Worm (Caenorhabditis elegans) whole organism, L1 larva: Measurements from ENCODE around the gene spe-10.

Experiments used
- C04F5.9 ChIP-seq: sonication (generic microtip); optimal IDR thresholded peaks from 2 replicates; lab custom pipeline; 2016; ENCODE audit warnings: missing genetic modification characterization, missing compliant biosample characterization
- C16A3.4 ChIP-seq: fragments of 150-350 bp; optimal IDR thresholded peaks from 2 replicates; lab custom pipeline; 2014; ENCODE audit warnings: missing biosample characterization, missing genetic modification characterization
- ceh-63 ChIP-seq: fragments of 200-800 bp; sonication (Bioruptor generic); optimal IDR thresholded peaks from 2 replicates; lab custom pipeline; 2018; ENCODE audit warnings: mild to moderate bottlenecking, missing genetic modification characterization, missing compliant biosample characterization
- ceh-8 ChIP-seq: fragments of 200-800 bp; sonication (Bioruptor generic); optimal IDR thresholded peaks from 2 replicates; lab custom pipeline; 2018; ENCODE audit warnings: mild to moderate bottlenecking, missing genetic modification characterization, moderate library complexity, missing compliant biosample characterization
- ceh-90 ChIP-seq: sonication (generic microtip); optimal IDR thresholded peaks from 2 replicates; lab custom pipeline; 2016; ENCODE audit warnings: missing genetic modification characterization, missing compliant biosample characterization
- ces-1 ChIP-seq: fragments of 150-350 bp; optimal IDR thresholded peaks from 2 replicates; lab custom pipeline; 2014; ENCODE audit warnings: missing biosample characterization, missing genetic modification reagents, missing genetic modification characterization
- elt-2 ChIP-seq: sonication (generic microtip); optimal IDR thresholded peaks from 2 replicates; lab custom pipeline; 2016; ENCODE audit warnings: missing genetic modification characterization, mild to moderate bottlenecking, inconsistent platforms, missing compliant biosample characterization, missing genetic modification reagents
- elt-3 ChIP-seq, 6 experiments: fragments of 150-350 bp in 1 of 6; sonication (generic microtip); optimal IDR thresholded peaks; 2 replicates each; lab custom pipeline; 2017 to 2018; ENCODE audit warnings: missing biosample characterization in 6 of 6, missing genetic modification characterization in 6 of 6, inconsistent platforms in 1 of 6
- fkh-10 ChIP-seq: sonication (generic microtip); optimal IDR thresholded peaks from 2 replicates; lab custom pipeline; 2017; ENCODE audit warnings: missing biosample characterization, missing genetic modification reagents, missing genetic modification characterization
- fkh-8 ChIP-seq: sonication (generic microtip); optimal IDR thresholded peaks from 2 replicates; lab custom pipeline; 2016; ENCODE audit warnings: mild to moderate bottlenecking, missing genetic modification characterization, missing compliant biosample characterization
- grh-1 ChIP-seq: fragments of 200-800 bp; sonication (Bioruptor generic); IDR thresholded peaks from 2 replicates; pipeline ENCODE4 v1.3.6; 2022; ENCODE audit warnings: missing genetic modification reagents, missing genetic modification characterization, missing compliant biosample characterization
- hpl-2 ChIP-seq: fragments of 150-350 bp; optimal IDR thresholded peaks from 2 replicates; lab custom pipeline; 2014; ENCODE audit warnings: missing biosample characterization, missing genetic modification reagents, missing genetic modification characterization
- isw-1 ChIP-seq: fragments of 200-800 bp; sonication (Bioruptor generic); IDR thresholded peaks from 2 replicates; pipeline ENCODE4 v1.3.6; 2022; ENCODE audit warnings: missing genetic modification characterization, missing compliant biosample characterization
- lin-14 ChIP-seq: fragments of 200-800 bp; sonication (Bioruptor generic); optimal IDR thresholded peaks from 2 replicates; lab custom pipeline; 2018; ENCODE audit warnings: mild to moderate bottlenecking, missing genetic modification characterization, moderate library complexity, missing compliant biosample characterization
- lin-35 ChIP-seq, 2 experiments: fragments of 150-350 bp; optimal IDR thresholded peaks; 2 replicates each; lab custom pipeline; 2014; ENCODE audit warnings: missing biosample characterization in 2 of 2, missing genetic modification characterization in 2 of 2, missing genetic modification reagents in 2 of 2
- lir-3 ChIP-seq: sonication (generic microtip); optimal IDR thresholded peaks from 2 replicates; lab custom pipeline; 2016; ENCODE audit warnings: mild to moderate bottlenecking, missing genetic modification characterization, moderate library complexity, missing compliant biosample characterization; ENCODE audit not compliant: poor library complexity
- lsy-2 ChIP-seq, 2 experiments: fragments of 150-350 bp; optimal IDR thresholded peaks; 2 replicates each; lab custom pipeline; 2014; ENCODE audit warnings: missing biosample characterization in 2 of 2, missing genetic modification characterization in 2 of 2
- nhr-11 ChIP-seq: fragments of 150-350 bp; optimal IDR thresholded peaks from 2 replicates; lab custom pipeline; 2014; ENCODE audit warnings: missing biosample characterization, missing genetic modification characterization
- nhr-20 ChIP-seq: sonication (generic microtip); optimal IDR thresholded peaks from 2 replicates; lab custom pipeline; 2016; ENCODE audit warnings: mild to moderate bottlenecking, missing genetic modification characterization, missing compliant biosample characterization
- nhr-28 ChIP-seq: fragments of 150-350 bp; optimal IDR thresholded peaks from 2 replicates; lab custom pipeline; 2014; ENCODE audit warnings: missing biosample characterization, missing genetic modification characterization
- nhr-47 ChIP-seq: sonication (generic microtip); optimal IDR thresholded peaks from 2 replicates; lab custom pipeline; 2016; ENCODE audit warnings: mild to moderate bottlenecking, missing genetic modification characterization, moderate library complexity, missing compliant biosample characterization
- nhr-71 ChIP-seq: sonication (generic microtip); optimal IDR thresholded peaks from 2 replicates; lab custom pipeline; 2016; ENCODE audit warnings: mild to moderate bottlenecking, missing genetic modification characterization, moderate library complexity, missing compliant biosample characterization
- nhr-76 ChIP-seq: sonication (generic microtip); optimal IDR thresholded peaks from 2 replicates; lab custom pipeline; 2017; ENCODE audit warnings: missing biosample characterization, missing genetic modification characterization
- nhr-77 ChIP-seq: fragments of 150-350 bp; optimal IDR thresholded peaks from 2 replicates; lab custom pipeline; 2014; ENCODE audit warnings: missing biosample characterization, missing genetic modification characterization
- nhr-85 ChIP-seq: sonication (generic microtip); peaks from one replicate; lab custom pipeline; 2016; ENCODE audit warnings: missing genetic modification characterization, inconsistent platforms, missing compliant biosample characterization
- nhr-90 ChIP-seq: sonication (generic microtip); optimal IDR thresholded peaks from 2 replicates; lab custom pipeline; 2016; ENCODE audit warnings: mild to moderate bottlenecking, missing genetic modification characterization, missing compliant biosample characterization; ENCODE audit not compliant: poor library complexity
- pqm-1 ChIP-seq: sonication (generic microtip); optimal IDR thresholded peaks from 3 replicates; lab custom pipeline; 2017; ENCODE audit warnings: missing biosample characterization, missing genetic modification characterization
- skn-1 ChIP-seq: fragments of 150-350 bp; optimal IDR thresholded peaks from 2 replicates; lab custom pipeline; 2014; ENCODE audit warnings: missing biosample characterization, missing genetic modification characterization
- tlp-1 ChIP-seq: fragments of 150-350 bp; optimal IDR thresholded peaks from 2 replicates; lab custom pipeline; 2014; ENCODE audit warnings: missing biosample characterization, missing genetic modification characterization
- unc-62 ChIP-seq: fragments of 150-350 bp; optimal IDR thresholded peaks from 2 replicates; lab custom pipeline; 2014; ENCODE audit warnings: missing biosample characterization, missing genetic modification reagents, missing genetic modification characterization
- unc-98 ChIP-seq: fragments of 200-800 bp; sonication (Bioruptor generic); IDR thresholded peaks from 2 replicates; pipeline ENCODE4 v1.3.6; 2022; ENCODE audit warnings: missing genetic modification characterization, missing compliant biosample characterization
- xbp-1 ChIP-seq: sonication (generic microtip); optimal IDR thresholded peaks from 2 replicates; lab custom pipeline; 2016; ENCODE audit warnings: missing genetic modification characterization, missing compliant biosample characterization
- ztf-4 ChIP-seq: fragments of 150-350 bp; optimal IDR thresholded peaks from 2 replicates; lab custom pipeline; 2014; ENCODE audit warnings: missing biosample characterization, missing genetic modification characterization

The spe-10 gene

DNA sequence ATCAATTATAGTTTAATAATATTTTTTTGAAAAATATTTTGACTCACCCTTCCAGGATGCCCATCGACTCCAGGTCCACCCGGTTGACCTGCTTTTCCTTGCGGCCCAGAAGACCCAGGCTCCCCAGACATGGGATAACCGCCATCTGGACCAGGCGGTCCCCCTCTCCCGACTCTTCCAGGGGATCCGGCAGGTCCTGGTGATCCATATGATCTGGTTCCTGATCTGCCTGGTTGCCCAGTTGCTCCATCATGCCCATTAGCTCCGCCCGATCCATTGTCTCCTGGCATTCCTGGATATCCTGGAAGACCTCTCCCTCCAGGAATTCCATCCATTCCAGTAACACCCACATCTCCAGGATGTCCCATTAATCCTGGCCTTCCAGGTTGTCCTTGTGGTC is 9.7 kb downstream of the spe-10 start:
- TF ChIP-seq ceh-8 (GFP tag; lab: Kevin White, UChicago) = no peak
- peak; percentile 36 for TF ChIP-seq ceh-63
- TF ChIP-seq nhr-47 (tag; lab: Kevin White, UChicago) = no peak

DNA sequence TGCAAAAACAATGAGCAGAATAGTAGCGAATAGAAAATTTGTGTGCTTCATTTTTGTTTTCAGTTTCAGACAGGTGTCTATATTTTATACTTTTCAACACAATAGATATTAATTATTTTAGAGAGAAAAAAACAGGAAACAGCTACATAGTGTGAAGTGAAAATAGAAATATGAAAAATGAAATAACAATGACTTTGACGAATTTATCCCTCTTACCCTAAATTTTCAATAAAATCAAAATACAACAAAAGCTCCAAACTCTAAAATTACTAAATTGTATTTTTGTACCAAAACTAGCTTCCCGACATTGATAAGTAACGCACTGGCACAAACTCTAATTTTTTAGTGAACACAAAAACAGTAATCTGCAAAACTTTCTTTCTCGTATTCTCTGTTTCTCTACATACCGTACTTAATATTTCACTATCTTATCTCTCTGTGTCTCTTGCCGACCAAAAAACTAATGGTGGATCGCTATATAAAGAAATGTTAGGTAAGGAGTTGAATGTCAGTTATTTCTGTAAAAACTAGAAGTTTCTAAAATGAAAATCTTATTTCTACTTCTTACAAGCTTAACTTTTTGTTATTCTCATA is 11.2 kb downstream of the spe-10 start, which contains the start of the genes col-151 and ugt-1:
col-151 (minus strand) TSS at position 51 of the 594 bp plus-strand sequence.
ugt-1 (plus strand) TSS at position 491 of the 594 bp plus-strand sequence.
- no peak for TF ChIP-seq C16A3.4
- TF ChIP-seq hpl-2 = no peak
- no peak for TF ChIP-seq fkh-10 (GFP tag; lab: Kevin White, UChicago)
- TF ChIP-seq lsy-2 (tag; optimal IDR thresholded peaks at IDR 0.05; lab: Kevin White, UChicago) = no peak
- TF ChIP-seq nhr-76 (tag; lab: Kevin White, UChicago) = no peak
- no peak for TF ChIP-seq unc-62

DNA sequence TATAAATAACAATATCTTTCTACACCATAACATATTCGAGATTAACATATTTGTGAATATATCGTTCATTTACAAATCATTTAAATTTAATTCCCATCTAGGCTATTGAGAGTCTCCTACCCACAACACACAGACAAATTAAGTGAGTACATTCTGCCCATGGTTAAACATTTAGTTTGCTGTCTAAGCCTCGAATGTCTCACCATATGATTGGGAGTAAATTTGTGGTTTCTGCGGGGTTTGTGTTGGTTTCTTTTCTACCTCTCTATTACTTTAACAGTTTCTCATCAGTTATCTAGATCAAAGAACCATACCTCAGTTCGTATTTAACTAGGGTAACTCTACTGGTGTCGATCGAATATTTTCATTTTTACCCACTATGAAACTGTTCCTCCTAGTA is 14.4 kb downstream of the spe-10 start, which contains the start of gene ugt-2:
ugt-2 (plus strand) TSS at position 371 of the 400 bp plus-strand sequence.
- peak in 1 of 2 experiments; percentile 37 for TF ChIP-seq lin-35 (GFP tag; optimal IDR thresholded peaks at IDR 0.05; lab: Kevin White, UChicago)
- peak; percentile 8 for TF ChIP-seq lir-3 (tag; lab: Kevin White, UChicago)
- no peak for TF ChIP-seq grh-1 (GFP tag; lab: Robert Waterston, UW)
- peak in 1 of 6 experiments; percentile 0 for TF ChIP-seq elt-3 (tag; optimal IDR thresholded peaks at IDR 0.05; lab: Kevin White, UChicago)
- peak; percentile 33 for TF ChIP-seq nhr-20 (tag; lab: Kevin White, UChicago)
- TF ChIP-seq unc-98 = no peak
- TF ChIP-seq skn-1 (tag; lab: Kevin White, UChicago) = no peak
- peak; percentile 54 for TF ChIP-seq nhr-85 (tag; lab: Kevin White, UChicago)
- TF ChIP-seq hpl-2 = no peak
- peak; percentile 46 for TF ChIP-seq elt-2
- TF ChIP-seq pqm-1 (tag; lab: Kevin White, UChicago) = no peak
- peak; percentile 22 for TF ChIP-seq lin-14 (GFP tag; lab: Kevin White, UChicago)
- TF ChIP-seq C04F5.9 (tag; lab: Kevin White, UChicago) = no peak
- TF ChIP-seq, all 84 proteins: peak for 7

DNA sequence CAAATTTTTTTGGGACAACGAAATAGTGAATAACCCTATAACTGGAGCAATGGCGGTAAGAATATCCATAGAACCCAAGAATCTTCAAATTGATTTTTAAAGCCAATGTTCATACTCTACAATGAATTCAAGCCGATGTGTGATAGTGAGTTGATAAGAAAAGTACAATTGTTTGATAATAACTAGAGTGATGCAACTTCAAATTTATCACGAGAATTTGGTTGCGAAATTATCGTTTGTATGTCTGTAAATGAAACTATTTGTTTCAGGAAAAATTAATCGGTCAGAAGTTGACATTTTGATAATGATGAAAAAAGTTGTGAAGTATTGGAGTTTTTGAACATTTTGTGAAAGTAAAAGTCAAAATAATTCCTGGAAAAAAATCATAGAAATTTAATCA is 15.2 kb downstream of the spe-10 start:
- TF ChIP-seq nhr-90 (tag; lab: Kevin White, UChicago) = peak; percentile 1
- TF ChIP-seq ceh-90 (tag; lab: Kevin White, UChicago) = no peak
- TF ChIP-seq nhr-20 (tag; lab: Kevin White, UChicago) = peak; percentile 73
- peak; percentile 16 for TF ChIP-seq nhr-71 (tag; lab: Kevin White, UChicago)
- peak in 1 of 2 experiments; percentile 49 for TF ChIP-seq lin-35 (GFP tag; optimal IDR thresholded peaks at IDR 0.05; lab: Kevin White, UChicago)
- no peak for TF ChIP-seq xbp-1 (tag; lab: Kevin White, UChicago)
- TF ChIP-seq pqm-1 (tag; lab: Kevin White, UChicago) = peak; percentile 72
- no peak for TF ChIP-seq ces-1
- TF ChIP-seq ceh-63 = no peak
- peak; percentile 93 for TF ChIP-seq elt-2

DNA sequence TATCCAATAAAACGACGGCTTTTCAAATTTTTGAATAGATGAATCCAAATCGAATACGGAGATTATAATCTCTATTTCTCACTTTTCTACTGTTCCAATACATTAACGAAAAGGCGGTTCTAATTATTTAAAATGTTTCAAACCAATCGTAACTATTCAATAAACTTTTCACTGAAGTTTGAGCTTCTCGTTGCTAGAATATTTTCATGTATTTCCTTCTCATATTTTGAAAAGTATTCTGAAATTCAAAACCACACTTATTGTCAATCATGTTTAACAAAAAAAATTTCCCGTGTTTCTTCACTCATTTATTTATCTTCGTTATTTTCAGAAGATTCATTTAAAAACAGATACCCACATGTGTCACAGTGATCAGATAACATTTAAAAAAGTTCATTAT is 18.8 kb downstream of the spe-10 start, which contains the start of gene F15H10.8:
F15H10.8 (minus strand) TSS at position 101 of the 400 bp plus-strand sequence.
- TF ChIP-seq isw-1 (GFP tag; lab: Robert Waterston, UW) (no peak), nhr-11 (tag; lab: Kevin White, UChicago) (no peak), ceh-8 (GFP tag; lab: Kevin White, UChicago) (no peak), nhr-90 (tag; lab: Kevin White, UChicago) (no peak), fkh-8 (tag; lab: Kevin White, UChicago) (no peak), tlp-1 (tag; lab: Kevin White, UChicago) (no peak), nhr-28 (tag; lab: Kevin White, UChicago) (no peak), nhr-77 (tag; lab: Kevin White, UChicago) (no peak), nhr-47 (tag; lab: Kevin White, UChicago) (no peak), ztf-4 (no peak), grh-1 (GFP tag; lab: Robert Waterston, UW) (no peak)
